Worm (Caenorhabditis elegans) whole organism, midembryonic: ENCODE results near the gene F41G3.21.

ENCODE experiments used
- T22C8.4 ChIP-seq: fragments of 200-800 bp; sonication (Bioruptor generic); IDR thresholded peaks from 2 replicates; pipeline ENCODE4 v1.3.6; 2022; ENCODE audit warnings: missing genetic modification characterization, missing compliant biosample characterization
- flt-1 ChIP-seq: fragments of 200-800 bp; sonication (Bioruptor generic); IDR thresholded peaks from 2 replicates; pipeline ENCODE4 v1.3.6; 2022; ENCODE audit warnings: missing genetic modification characterization, missing compliant biosample characterization
- klf-2 ChIP-seq: fragments of 200-800 bp; sonication (Bioruptor generic); conservative IDR thresholded peaks from 2 replicates; pipeline ENCODE4 v1.3.6; 2022; ENCODE audit warnings: missing genetic modification reagents, missing genetic modification characterization, missing compliant biosample characterization
- med-1 ChIP-seq: sonication (generic microtip); optimal IDR thresholded peaks from 2 replicates; lab custom pipeline; 2017; ENCODE audit warnings: missing genetic modification characterization, mild to moderate bottlenecking, missing compliant biosample characterization, antibody characterized with exemption, missing genetic modification reagents; ENCODE audit not compliant: insufficient read depth
- ref-1 ChIP-seq: fragments of 200-800 bp; sonication (Bioruptor generic); conservative IDR thresholded peaks from 2 replicates; pipeline ENCODE4 v1.3.6; 2022; ENCODE audit warnings: missing genetic modification reagents, missing genetic modification characterization, missing compliant biosample characterization
- tab-1 ChIP-seq: fragments of 200-800 bp; sonication (Bioruptor generic); IDR thresholded peaks from 2 replicates; pipeline ENCODE4 v1.3.6; 2022; ENCODE audit warnings: missing genetic modification characterization, missing compliant biosample characterization
- ztf-23 ChIP-seq: fragments of 200-800 bp; sonication (Bioruptor generic); IDR thresholded peaks from 2 replicates; pipeline ENCODE4 v1.3.6; 2022; ENCODE audit warnings: missing genetic modification reagents, missing genetic modification characterization, missing compliant biosample characterization
- ztf-29 ChIP-seq: fragments of 200-800 bp; sonication (Bioruptor generic); IDR thresholded peaks from 2 replicates; pipeline ENCODE4 v1.3.6; 2022; ENCODE audit warnings: missing genetic modification reagents, missing genetic modification characterization, missing compliant biosample characterization

DNA sequence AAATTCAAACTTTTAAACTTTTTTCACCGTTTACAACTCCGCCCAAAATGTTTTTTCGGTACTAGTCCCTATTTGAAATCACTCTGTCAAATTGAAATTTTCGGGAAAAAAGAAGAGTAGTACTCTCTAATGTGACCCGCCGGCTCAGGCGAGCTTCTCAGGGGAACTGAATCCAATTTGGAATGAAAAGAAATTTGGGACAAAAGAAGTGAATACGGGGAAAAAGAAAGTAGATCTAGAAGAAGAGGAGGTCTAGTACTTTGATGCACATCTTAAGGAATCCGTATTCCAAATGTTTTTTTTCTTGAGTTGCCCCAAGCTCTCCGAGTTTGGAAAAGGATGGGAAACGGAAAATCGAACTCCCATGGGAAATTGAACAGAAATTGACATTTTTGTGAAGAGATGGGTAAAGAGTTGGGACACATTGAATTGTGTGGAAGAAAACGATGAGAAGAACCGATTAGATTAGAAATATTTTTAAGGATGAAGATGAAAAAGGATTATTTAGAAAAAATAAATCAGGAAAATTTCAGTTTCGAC lies 46.1 kb downstream of the F41G3.21 start:
- no peak for TF ChIP-seq ref-1 (GFP tag; lab: Robert Waterston, UW)
- no peak for TF ChIP-seq ztf-29 (GFP tag; lab: Robert Waterston, UW)
- no peak for TF ChIP-seq med-1 (GFP tag; lab: Kevin White, UChicago)
- TF ChIP-seq ztf-23 (GFP tag; lab: Robert Waterston, UW), result no peak
- TF ChIP-seq tab-1 (GFP tag; lab: Robert Waterston, UW), result no peak
- TF ChIP-seq flt-1 (GFP tag; lab: Robert Waterston, UW), result no peak
- TF ChIP-seq klf-2 (GFP tag; lab: Robert Waterston, UW), result no peak
- TF ChIP-seq T22C8.4 (GFP tag; lab: Robert Waterston, UW), result no peak
